Worm (Caenorhabditis elegans): ENCODE results near the gene T22B7.7.

T22B7.7 gene

ce11 chrX:5628432-5628977, 25.4 kb downstream of the T22B7.7 start (continued):
- TF ChIP-seq hif-1 (tag; optimal IDR thresholded peaks at IDR 0.05) (no peak), F49E8.2 (tag; optimal IDR thresholded peaks at IDR 0.05; ENCODE audit: borderline replicate concordance) (no peak), ZK337.2 (GFP tag; IDR thresholded peaks at IDR 0.05) (no peak), T20F7.1 (GFP tag; optimal IDR thresholded peaks at IDR 0.05) (no peak), mxl-2 (GFP tag; conservative IDR thresholded peaks at IDR 0.05) (no peak), vab-7 (GFP tag; IDR thresholded peaks at IDR 0.05) (no peak), ceh-28 (tag; optimal IDR thresholded peaks at IDR 0.05) (no peak), nhr-48 (tag; optimal IDR thresholded peaks at IDR 0.05) (peak; percentile 86), Y75B8A.6 (GFP tag; IDR thresholded peaks at IDR 0.05) (no peak), hlh-30 (tag; optimal IDR thresholded peaks at IDR 0.05; ENCODE audit: insufficient read depth) (peak; percentile 60), lin-29 (GFP tag; IDR thresholded peaks at IDR 0.05) (no peak), hlh-11 (tag; optimal IDR thresholded peaks at IDR 0.05) (no peak), arid-1 (GFP tag; conservative IDR thresholded peaks at IDR 0.05) (no peak), nhr-28 (tag; optimal IDR thresholded peaks at IDR 0.05) (peak; percentile 41), lin-13 (GFP tag; optimal IDR thresholded peaks at IDR 0.05) (no peak), nhr-111 (GFP tag; optimal IDR thresholded peaks at IDR 0.05) (no peak), duxl-1 (tag; optimal IDR thresholded peaks at IDR 0.05; ENCODE audit: poor library complexity) (no peak), daf-16 (GFP tag; optimal IDR thresholded peaks at IDR 0.05) (no peak), daf-16 (tag; optimal IDR thresholded peaks at IDR 0.05) (no peak), lin-15B (tag; optimal IDR thresholded peaks at IDR 0.05) (no peak), madf-9 (GFP tag; conservative IDR thresholded peaks at IDR 0.05) (no peak), dmd-6 (GFP tag; IDR thresholded peaks at IDR 0.05) (peak; percentile 55), dmd-9 (GFP tag; IDR thresholded peaks at IDR 0.05) (no peak), F44E2.7 (GFP tag; IDR thresholded peaks at IDR 0.05) (no peak), dpl-1 (GFP tag; optimal IDR thresholded peaks at IDR 0.05) (no peak), ZK546.5 (tag; optimal IDR thresholded peaks at IDR 0.05) (no peak), nhr-237 (tag; optimal IDR thresholded peaks at IDR 0.05) (no peak), aha-1 (tag) (peak; percentile 90), tag-97 (GFP tag; IDR thresholded peaks at IDR 0.05) (no peak), daf-8 (GFP tag; IDR thresholded peaks at IDR 0.05) (no peak), cey-2 (tag; optimal IDR thresholded peaks at IDR 0.05; ENCODE audit: borderline replicate concordance, insufficient read depth) (peak; percentile 36), ceh-82 (tag; optimal IDR thresholded peaks at IDR 0.05) (no peak), mdl-1 (tag; optimal IDR thresholded peaks at IDR 0.05) (peak; percentile 27 to 81), egl-27 (tag; optimal IDR thresholded peaks at IDR 0.05) (no peak), ceh-44 (GFP tag; IDR thresholded peaks at IDR 0.05) (no peak), daf-19 (GFP tag; conservative IDR thresholded peaks at IDR 0.05) (no peak), D1046.2 (GFP tag; IDR thresholded peaks at IDR 0.05) (no peak), nhr-6 (tag; optimal IDR thresholded peaks at IDR 0.05) (no peak)

DNA sequence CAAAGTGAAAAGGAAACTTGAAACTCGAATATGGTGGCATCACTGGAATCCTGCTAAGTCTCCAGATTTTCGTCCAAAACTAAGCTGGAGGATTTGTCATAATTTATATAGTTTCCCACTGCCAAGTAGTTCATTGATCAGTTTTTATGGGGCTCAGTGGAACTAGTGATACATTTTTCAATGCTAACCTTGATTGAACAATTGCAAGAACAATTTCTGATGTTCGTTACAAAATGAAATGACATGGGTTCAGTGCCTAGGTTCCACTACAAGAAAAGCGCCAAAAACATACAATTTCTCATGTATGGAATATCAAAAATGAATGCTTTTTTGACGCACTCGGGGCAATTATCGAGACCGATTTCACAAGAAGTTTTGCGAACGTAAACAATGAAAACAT, 32.1 kb downstream of the T22B7.7 start:
- TF ChIP-seq lin-1 (GFP tag; IDR thresholded peaks at IDR 0.05) (no peak), unc-62 (GFP tag; optimal IDR thresholded peaks at IDR 0.05 in 1 of 2) (peak in 1 of 2 experiments; percentile 91), unc-62 (tag; optimal IDR thresholded peaks at IDR 0.05) (no peak), snpc-1.2 (GFP tag; IDR thresholded peaks at IDR 0.05) (no peak), F37D6.2 (tag; optimal IDR thresholded peaks at IDR 0.05) (no peak), ces-1 (GFP tag; optimal IDR thresholded peaks at IDR 0.05) (no peak), php-3 (GFP tag; IDR thresholded peaks at IDR 0.05) (no peak), duxl-1 (tag; optimal IDR thresholded peaks at IDR 0.05; ENCODE audit: poor library complexity) (no peak)

All from whole organism, L4 larva.